Worm (Caenorhabditis elegans) whole organism, L1 larva: ENCODE data around the gene F23A7.3.

Experiments used
- aly-2 ChIP-seq: fragments of 150-350 bp; optimal IDR thresholded peaks from 2 replicates; lab custom pipeline; 2014; ENCODE audit warnings: missing biosample characterization, missing genetic modification characterization
- lin-35 ChIP-seq, 2 experiments: fragments of 150-350 bp; optimal IDR thresholded peaks; 2 replicates each; lab custom pipeline; 2014; ENCODE audit warnings: missing biosample characterization in 2 of 2, missing genetic modification characterization in 2 of 2, missing genetic modification reagents in 2 of 2
- nhr-28 ChIP-seq: fragments of 150-350 bp; optimal IDR thresholded peaks from 2 replicates; lab custom pipeline; 2014; ENCODE audit warnings: missing biosample characterization, missing genetic modification characterization
- snpc-4 ChIP-seq: fragments of 150-350 bp; optimal IDR thresholded peaks from 2 replicates; lab custom pipeline; 2014; ENCODE audit warnings: missing biosample characterization, missing genetic modification characterization
- sptf-1 ChIP-seq: fragments of 150-350 bp; optimal IDR thresholded peaks from 2 replicates; lab custom pipeline; 2014; ENCODE audit warnings: missing biosample characterization, missing genetic modification characterization
- xbp-1 ChIP-seq: sonication (generic microtip); optimal IDR thresholded peaks from 2 replicates; lab custom pipeline; 2016; ENCODE audit warnings: missing genetic modification characterization, missing compliant biosample characterization

DNA sequence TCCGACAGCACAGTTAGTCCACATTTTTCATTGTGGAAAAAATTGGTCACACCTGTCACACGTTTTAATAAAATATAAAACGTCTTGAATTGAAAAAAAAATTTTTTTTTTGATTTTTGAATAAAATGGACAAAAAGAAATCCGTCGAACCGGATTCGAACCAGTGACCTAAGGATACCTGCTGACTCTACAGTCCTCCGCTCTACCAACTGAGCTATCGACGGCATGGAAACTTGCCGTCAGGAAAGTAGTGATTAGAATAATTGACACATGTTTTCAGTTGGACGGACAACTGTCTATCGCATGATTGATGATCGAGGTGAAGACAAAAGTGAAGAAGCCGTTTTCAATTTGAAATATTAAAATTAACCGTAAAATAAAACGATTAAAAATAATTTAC lies 11.7 kb upstream of the F23A7.3 start:
- TF ChIP-seq lin-35 (GFP tag; optimal IDR thresholded peaks at IDR 0.05; lab: Kevin White, UChicago), result no peak
- no peak for TF ChIP-seq snpc-4 (tag; lab: Kevin White, UChicago)
- no peak for TF ChIP-seq sptf-1 (tag; lab: Kevin White, UChicago)
- no peak for TF ChIP-seq aly-2 (tag; lab: Kevin White, UChicago)
- TF ChIP-seq nhr-28 (tag; lab: Kevin White, UChicago), result no peak
- TF ChIP-seq xbp-1 (tag; lab: Kevin White, UChicago), result no peak
